Fruit fly (Drosophila melanogaster): Measurements from ENCODE around the gene Scgbeta.

dm6 chr3R:12426310-12426653, 4.1 kb upstream of the Scgbeta start, which contains the start of gene NANS:
- TF ChIP-seq CG8478 (optimal IDR thresholded peaks at IDR 0.05) (no peak), EcR (GFP tag; optimal IDR thresholded peaks at IDR 0.05) (no peak)
